Worm (Caenorhabditis elegans): Measurements from ENCODE around the gene enpp-1.

DNA sequence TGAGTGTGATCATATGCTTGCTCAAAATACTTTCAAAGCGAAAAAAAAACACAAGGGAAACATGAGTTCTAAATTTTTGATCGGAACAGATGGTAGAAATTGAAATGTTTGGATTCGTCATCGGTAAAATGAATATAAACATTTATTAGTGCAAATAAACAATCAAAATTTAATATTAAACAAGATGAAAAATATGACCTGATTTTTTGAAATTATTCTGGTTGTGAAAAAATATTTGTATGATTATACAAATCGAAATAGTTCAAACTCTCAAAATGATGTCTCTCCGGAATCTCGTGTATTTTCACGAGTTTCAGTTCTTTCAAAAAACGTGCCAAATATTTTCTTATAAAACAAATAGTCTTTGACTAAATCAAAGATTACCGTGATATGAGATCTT, 10.9 kb upstream of the enpp-1 start, which contains the start of gene C13C4.7:
- TF ChIP-seq med-1 (GFP tag; optimal IDR thresholded peaks at IDR 0.05; ENCODE audit: insufficient read depth), result no peak
- TF ChIP-seq klf-2 (GFP tag; conservative IDR thresholded peaks at IDR 0.05), result no peak
- no peak for TF ChIP-seq flt-1 (GFP tag; IDR thresholded peaks at IDR 0.05)
